Fruit fly (Drosophila melanogaster) whole organism: ENCODE measurements around the gene Atu.

Source experiments
- CG8478 ChIP-seq: fragments of >200 bp; optimal IDR thresholded peaks from 2 replicates; lab custom pipeline; 2018; ENCODE audit warnings: inconsistent platforms
- Dll ChIP-seq: fragments of >200 bp; optimal IDR thresholded peaks from 2 replicates; lab custom pipeline; 2017
- EcR ChIP-seq, 2 experiments: fragments of >200 bp; optimal IDR thresholded peaks; 2 replicates each; lab custom pipeline; 2017; ENCODE audit warnings: missing biosample characterization in 2 of 2, missing genetic modification characterization in 2 of 2, missing genetic modification reagents in 2 of 2
- pan ChIP-seq: fragments of >200 bp; optimal IDR thresholded peaks from 2 replicates; lab custom pipeline; 2017
- psq ChIP-seq: fragments of >200 bp; optimal IDR thresholded peaks from 2 replicates; lab custom pipeline; 2017
- usp ChIP-seq: fragments of >200 bp; optimal IDR thresholded peaks from 2 replicates; lab custom pipeline; 2017; ENCODE audit warnings: missing biosample characterization, missing genetic modification characterization, mixed read lengths

The Atu gene

DNA sequence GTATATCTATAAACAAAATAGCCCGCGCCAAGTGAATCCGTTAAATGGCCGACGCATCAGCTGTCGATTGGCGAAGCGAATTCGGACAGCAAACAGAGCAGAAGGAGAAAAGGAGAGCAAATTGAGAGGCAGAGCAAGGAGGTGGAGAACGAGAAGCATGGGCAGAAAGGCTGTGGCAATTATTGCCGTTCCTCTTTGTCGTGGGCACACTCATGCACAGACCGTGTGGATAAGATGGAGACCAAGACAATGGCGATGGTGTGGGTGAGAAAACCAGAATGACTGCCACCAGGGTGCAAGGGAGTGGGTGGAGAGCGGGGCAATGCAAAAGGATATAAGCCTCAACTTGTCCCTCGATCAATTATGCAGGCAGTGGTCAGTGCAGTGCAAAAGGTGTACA, 2.0 kb upstream of the Atu start:
- no peak for TF ChIP-seq CG8478 (lab: Kevin White, UChicago)

dm6 chr3R:5611733-5612132, 1.4 kb upstream of the Atu start:
- no peak for TF ChIP-seq psq
- TF ChIP-seq EcR (GFP tag; optimal IDR thresholded peaks at IDR 0.05; lab: Kevin White, UChicago): no peak
- no peak for TF ChIP-seq Dll (lab: Kevin White, UChicago)
- TF ChIP-seq usp (GFP tag; lab: Kevin White, UChicago): no peak
- no peak for TF ChIP-seq pan (lab: Kevin White, UChicago)
- no peak for TF ChIP-seq CG8478 (lab: Kevin White, UChicago)

DNA sequence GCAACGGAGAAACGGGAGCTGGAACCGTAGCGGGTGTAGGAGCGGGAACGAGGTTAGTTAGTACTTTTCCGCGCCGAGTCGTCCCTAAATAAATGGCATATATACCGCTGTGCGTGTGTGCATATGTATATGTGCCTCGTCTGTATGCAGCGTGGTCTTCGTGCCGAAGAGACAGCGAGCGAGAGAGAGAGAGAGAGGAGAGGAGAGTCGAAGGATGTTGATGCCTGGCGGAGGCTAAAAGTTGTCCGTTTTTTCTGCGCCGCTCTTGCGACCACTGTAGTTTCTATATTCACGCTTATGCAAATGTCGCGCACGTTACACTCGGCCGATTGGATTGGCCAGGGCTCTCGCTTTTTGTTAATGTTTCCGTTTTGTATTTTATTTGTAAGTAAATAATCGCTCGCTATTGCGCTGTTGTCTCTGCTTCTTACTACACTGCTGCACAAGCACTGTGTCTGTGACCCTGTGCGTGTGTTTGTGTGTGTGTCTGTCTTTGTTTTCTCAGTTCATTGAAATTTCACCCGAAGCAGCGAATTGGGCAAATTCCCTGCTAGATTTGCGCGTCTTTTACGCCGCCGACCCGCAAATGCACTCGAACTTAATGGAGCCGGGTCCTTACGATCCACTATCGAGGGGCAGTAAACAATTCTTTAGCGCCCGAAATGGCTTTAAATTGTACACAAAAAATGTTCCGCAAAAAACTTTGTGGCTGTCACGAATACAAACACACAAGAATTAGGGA, 615 bp upstream of the Atu start, which contains the start of gene Rga:
TSS of gene Rga (minus strand) at position 741 of the 742 bp plus-strand sequence.
- TF ChIP-seq CG8478 (lab: Kevin White, UChicago) (no peak), pan (lab: Kevin White, UChicago) (no peak), Dll (lab: Kevin White, UChicago) (peak; percentile 11), psq (no peak), EcR (GFP tag; optimal IDR thresholded peaks at IDR 0.05; lab: Kevin White, UChicago) (no peak), usp (GFP tag; lab: Kevin White, UChicago) (no peak)

dm6 chr3R:5615484-5615883, 2.3 kb downstream of the Atu start:
- no peak for TF ChIP-seq pan (lab: Kevin White, UChicago)
- TF ChIP-seq CG8478 (lab: Kevin White, UChicago): no peak
- no peak for TF ChIP-seq usp (GFP tag; lab: Kevin White, UChicago)
- no peak for TF ChIP-seq EcR (GFP tag; optimal IDR thresholded peaks at IDR 0.05; lab: Kevin White, UChicago)
- no peak for TF ChIP-seq psq
- no peak for TF ChIP-seq Dll (lab: Kevin White, UChicago)

- TF ChIP-seq usp (GFP tag; lab: Kevin White, UChicago): no peak
- no peak for TF ChIP-seq Dll (lab: Kevin White, UChicago)
- no peak for TF ChIP-seq CG8478 (lab: Kevin White, UChicago)
- no peak for TF ChIP-seq EcR (GFP tag; optimal IDR thresholded peaks at IDR 0.05; lab: Kevin White, UChicago)
- TF ChIP-seq pan (lab: Kevin White, UChicago): no peak
- TF ChIP-seq psq: no peak
Measured at dm6 chr3R:5617923-5618623, 4.9 kb downstream of the Atu start.

DNA sequence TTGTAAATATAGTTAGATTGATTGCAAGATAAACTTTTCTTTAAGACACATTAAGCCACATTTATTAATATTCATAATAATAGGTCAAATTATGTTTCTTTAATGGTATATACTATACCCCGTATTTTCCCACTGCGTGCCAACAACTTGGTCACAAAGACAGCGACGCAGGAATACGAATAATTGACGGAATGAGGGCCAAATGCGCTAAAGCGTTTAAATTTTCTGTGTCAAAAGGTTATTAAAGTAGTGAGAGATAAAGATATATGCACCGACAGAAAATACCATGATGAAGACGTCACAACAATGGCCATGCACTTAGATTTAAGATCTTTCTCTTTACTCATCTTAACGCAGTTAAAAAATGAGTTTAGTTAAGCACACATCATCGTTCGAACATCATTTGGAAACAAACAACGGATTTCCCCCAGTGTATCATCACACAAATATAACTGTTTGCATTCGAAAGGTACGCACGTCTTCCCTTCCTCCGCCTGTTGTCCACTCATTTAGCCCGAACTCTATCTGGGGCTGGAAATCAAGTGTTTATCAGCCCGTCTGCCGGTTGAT, 7.3 kb downstream of the Atu start:
- no peak for TF ChIP-seq Dll (lab: Kevin White, UChicago)

dm6 chr3R:5621714-5622405, 8.7 kb downstream of the Atu start:
- TF ChIP-seq EcR (GFP tag; optimal IDR thresholded peaks at IDR 0.05; lab: Kevin White, UChicago) (no peak), CG8478 (lab: Kevin White, UChicago) (no peak), usp (GFP tag; lab: Kevin White, UChicago) (no peak), Dll (lab: Kevin White, UChicago) (no peak), pan (lab: Kevin White, UChicago) (no peak), psq (no peak)

DNA sequence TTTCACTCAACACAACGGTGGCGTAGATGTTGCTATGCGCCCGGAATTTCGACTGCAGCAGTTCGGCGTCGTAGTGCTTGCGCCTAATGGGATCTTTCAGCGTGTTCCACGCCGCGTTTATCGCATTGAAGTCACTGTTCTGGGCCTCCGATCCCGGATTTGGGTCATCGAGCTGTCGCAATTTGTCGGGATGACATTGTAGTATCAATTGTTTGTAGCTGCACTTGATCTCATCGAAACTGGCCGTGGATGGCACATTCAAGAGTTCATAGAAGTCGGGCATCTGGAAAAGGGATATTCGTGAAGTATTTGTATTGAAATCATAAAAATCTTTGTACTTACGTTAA, 9.2 kb downstream of the Atu start:
- TF ChIP-seq CG8478 (lab: Kevin White, UChicago) (no peak), usp (GFP tag; lab: Kevin White, UChicago) (no peak), EcR (GFP tag; optimal IDR thresholded peaks at IDR 0.05; lab: Kevin White, UChicago) (no peak), Dll (lab: Kevin White, UChicago) (no peak), psq (no peak), pan (lab: Kevin White, UChicago) (no peak)

DNA sequence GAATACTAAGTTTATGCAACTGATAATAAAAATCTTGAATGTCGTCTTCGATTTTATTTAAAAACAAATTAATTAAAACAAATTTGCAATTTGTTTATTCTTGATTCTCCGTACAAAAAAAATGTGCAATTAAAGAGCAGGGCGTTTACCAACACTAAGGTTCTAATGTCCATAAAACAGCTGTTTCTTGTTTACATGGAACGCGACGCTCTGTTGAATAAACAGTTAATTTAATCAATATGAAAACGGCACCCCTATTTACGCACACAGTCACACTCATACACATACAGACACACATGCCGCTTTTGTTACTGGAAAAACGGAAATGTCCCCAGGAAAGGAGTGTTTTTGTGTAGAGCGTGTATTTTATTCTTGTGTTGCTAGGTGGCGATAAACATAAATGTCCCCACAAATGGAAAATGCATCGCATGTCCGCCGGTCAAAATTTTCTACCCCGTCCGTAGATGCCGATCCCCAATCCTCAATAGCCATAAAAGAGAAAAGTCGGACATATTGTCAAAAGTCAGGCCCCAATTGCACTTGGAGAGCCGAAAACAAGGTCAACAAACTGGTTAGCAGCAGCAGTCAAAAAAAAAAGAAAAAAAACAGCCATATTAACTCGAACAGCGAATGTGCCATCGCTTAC, 9.9 kb downstream of the Atu start:
- no peak for TF ChIP-seq Dll (lab: Kevin White, UChicago)
- no peak for TF ChIP-seq usp (GFP tag; lab: Kevin White, UChicago)
- no peak for TF ChIP-seq pan (lab: Kevin White, UChicago)
- no peak for TF ChIP-seq EcR (GFP tag; optimal IDR thresholded peaks at IDR 0.05; lab: Kevin White, UChicago)
- no peak for TF ChIP-seq psq
- TF ChIP-seq CG8478 (lab: Kevin White, UChicago): no peak

- TF ChIP-seq usp (GFP tag; lab: Kevin White, UChicago) (no peak), psq (no peak), EcR (GFP tag; optimal IDR thresholded peaks at IDR 0.05; lab: Kevin White, UChicago) (no peak), Dll (lab: Kevin White, UChicago) (no peak), CG8478 (lab: Kevin White, UChicago) (no peak), pan (lab: Kevin White, UChicago) (no peak)
Measured at dm6 chr3R:5624115-5624878, 11.1 kb downstream of the Atu start, which contains the start of the genes Dph4, Spec2 and RpL13A. TSS of gene Dph4 (minus strand) at chr3R:5624125. TSS of gene Spec2 (minus strand) at chr3R:5624125. TSS of gene RpL13A (plus strand) at chr3R:5624474.
